Fruit fly (Drosophila melanogaster): Measurements from ENCODE around the gene CG17361.

dm6 chr3L:13996437-13996836 is 554 bp upstream of the CG17361 start:
- no peak for TF ChIP-seq psq (optimal IDR thresholded peaks at IDR 0.05)
- no peak for TF ChIP-seq Dll (optimal IDR thresholded peaks at IDR 0.05)

All from whole organism.